Fruit fly (Drosophila melanogaster) whole organism, pupa: ENCODE results near the gene eff.

ENCODE experiments used
- CG10348 ChIP-seq: fragments of 200-800 bp; sonication (Bioruptor generic); IDR thresholded peaks from 2 replicates; pipeline ENCODE4 v1.3.6; 2022; ENCODE audit warnings: missing biosample characterization, missing genetic modification characterization
- CG12605 ChIP-seq: fragments of 200-800 bp; sonication (Bioruptor generic); IDR thresholded peaks from 2 replicates; pipeline ENCODE4 v1.3.6; 2022; ENCODE audit warnings: missing biosample characterization, missing genetic modification characterization
- CG13204 ChIP-seq: fragments of 200-800 bp; sonication (Bioruptor generic); optimal IDR thresholded peaks from 2 replicates; lab custom pipeline; 2018; ENCODE audit warnings: missing biosample characterization, mild to moderate bottlenecking, missing genetic modification characterization, moderate library complexity
- CG14655 ChIP-seq: fragments of 200-800 bp; sonication (Bioruptor generic); optimal IDR thresholded peaks from 3 replicates; lab custom pipeline; 2017; ENCODE audit warnings: mild to moderate bottlenecking, missing biosample characterization, missing genetic modification reagents, missing genetic modification characterization
- CG15710 ChIP-seq: fragments of 200-800 bp; sonication (Bioruptor generic); optimal IDR thresholded peaks from 2 replicates; lab custom pipeline; 2018; ENCODE audit warnings: missing biosample characterization, mild to moderate bottlenecking, missing genetic modification characterization, moderate library complexity
- CG17806 ChIP-seq: fragments of 200-800 bp; sonication (Bioruptor generic); optimal IDR thresholded peaks from 2 replicates; lab custom pipeline; 2018; ENCODE audit warnings: missing biosample characterization, mild to moderate bottlenecking, missing genetic modification characterization, moderate library complexity
- CG32121 ChIP-seq: fragments of 200-800 bp; sonication (Bioruptor generic); IDR thresholded peaks from 2 replicates; pipeline ENCODE4 v1.3.6; 2022; ENCODE audit warnings: missing biosample characterization, missing genetic modification characterization
- CG34367 ChIP-seq: fragments of 200-800 bp; sonication (Bioruptor generic); optimal IDR thresholded peaks from 2 replicates; lab custom pipeline; 2018; ENCODE audit warnings: missing biosample characterization, mild to moderate bottlenecking, missing genetic modification characterization
- CG4496 ChIP-seq: fragments of 200-800 bp; sonication (Bioruptor generic); IDR thresholded peaks from 3 replicates; pipeline ENCODE4 v1.3.6; 2022; ENCODE audit warnings: missing biosample characterization, missing genetic modification characterization
- CG8159 ChIP-seq: fragments of 200-800 bp; sonication (Bioruptor generic); optimal IDR thresholded peaks from 3 replicates; lab custom pipeline; 2018; ENCODE audit warnings: missing biosample characterization, mild to moderate bottlenecking, missing genetic modification characterization, moderate library complexity
- CG8301 ChIP-seq: fragments of 200-800 bp; sonication (Bioruptor generic); optimal IDR thresholded peaks from 2 replicates; lab custom pipeline; 2018; ENCODE audit warnings: missing biosample characterization, mild to moderate bottlenecking, missing genetic modification characterization
- CG9948 ChIP-seq: fragments of 200-800 bp; sonication (Bioruptor generic); optimal IDR thresholded peaks from 2 replicates; lab custom pipeline; 2018; ENCODE audit warnings: missing biosample characterization, mild to moderate bottlenecking, missing genetic modification characterization, moderate library complexity
- D1 ChIP-seq: fragments of 200-800 bp; sonication (Bioruptor generic); optimal IDR thresholded peaks from 2 replicates; lab custom pipeline; 2018; ENCODE audit warnings: missing biosample characterization, mild to moderate bottlenecking, missing genetic modification characterization, moderate library complexity
- EcR ChIP-seq: fragments of 200-800 bp; sonication (Bioruptor generic); optimal IDR thresholded peaks from 3 replicates; lab custom pipeline; 2019; ENCODE audit warnings: missing biosample characterization, missing genetic modification characterization, mild to moderate bottlenecking, moderate library complexity, missing genetic modification reagents
- Ets98B ChIP-seq: fragments of 200-800 bp; sonication (Bioruptor generic); IDR thresholded peaks from 2 replicates; pipeline ENCODE4 v1.3.6; 2022; ENCODE audit warnings: missing biosample characterization, missing genetic modification characterization
- Pif1A ChIP-seq: fragments of 200-800 bp; sonication (Bioruptor generic); optimal IDR thresholded peaks from 3 replicates; lab custom pipeline; 2016; ENCODE audit warnings: missing biosample characterization, missing genetic modification characterization
- Pif1B ChIP-seq: fragments of 200-800 bp; sonication (Bioruptor generic); optimal IDR thresholded peaks from 3 replicates; lab custom pipeline; 2016; ENCODE audit warnings: missing biosample characterization, missing genetic modification characterization
- Snoo ChIP-seq: fragments of 200-800 bp; sonication (Bioruptor generic); optimal IDR thresholded peaks from 3 replicates; lab custom pipeline; 2017; ENCODE audit warnings: missing biosample characterization, mild to moderate bottlenecking, missing genetic modification characterization, inconsistent platforms
- fd96Ca ChIP-seq: fragments of 200-800 bp; sonication (Bioruptor generic); IDR thresholded peaks from 3 replicates; pipeline ENCODE4 v1.3.6; 2022; ENCODE audit warnings: missing biosample characterization, missing genetic modification characterization
- gl ChIP-seq: fragments of 200-800 bp; sonication (Bioruptor generic); optimal IDR thresholded peaks from 2 replicates; lab custom pipeline; 2018; ENCODE audit warnings: missing biosample characterization, mild to moderate bottlenecking, missing genetic modification characterization
- rn ChIP-seq: fragments of 200-800 bp; sonication (Bioruptor generic); IDR thresholded peaks from 2 replicates; pipeline ENCODE4 v1.3.6; 2022; ENCODE audit warnings: missing biosample characterization, missing genetic modification characterization

eff gene

dm6 chr3R:14741192-14741915, at the start of gene eff, which contains the start of gene jvl:
Gene eff (minus strand): TSS chr3R:14741319.
Gene jvl (plus strand): TSS chr3R:14741582.
- TF ChIP-seq CG8159 (tag; lab: Kevin White, UChicago) (no peak), Ets98B (GFP tag; lab: Robert Waterston, UW) (peak; percentile 53), fd96Ca (peak; percentile 48; the same call in 1 of the 3 replicates), CG9948 (tag; lab: Kevin White, UChicago) (no peak), Pif1B (GFP tag; lab: Kevin White, UChicago) (peak; percentile 67), CG14655 (no peak), CG4496 (peak; percentile 69)

- TF ChIP-seq EcR (GFP tag; lab: Kevin White, UChicago) = no peak
- no peak for TF ChIP-seq CG34367 (tag; lab: Kevin White, UChicago)
- TF ChIP-seq Pif1B (GFP tag; lab: Kevin White, UChicago) = no peak
- TF ChIP-seq CG12605 (GFP tag; lab: Robert Waterston, UW) = no peak
- no peak for TF ChIP-seq gl
- no peak for TF ChIP-seq D1
- no peak for TF ChIP-seq CG4496
- TF ChIP-seq CG13204 (GFP tag; lab: Kevin White, UChicago) = no peak
- no peak for TF ChIP-seq rn
- no peak for TF ChIP-seq CG17806 (tag; lab: Kevin White, UChicago)
- TF ChIP-seq, all 21 proteins: peak for 0
These were observed 45.5 kb upstream of the eff start for dm6 chr3R:14786669-14787068.

dm6 chr3R:14785335-14785734, 44.2 kb upstream of the eff start:
- no peak for TF ChIP-seq rn
- TF ChIP-seq Ets98B (GFP tag; lab: Robert Waterston, UW) = no peak
- peak; percentile 16; the same call in 1 of the 3 replicates for TF ChIP-seq CG4496
- no peak for TF ChIP-seq CG8159 (tag; lab: Kevin White, UChicago)
- no peak for TF ChIP-seq CG9948 (tag; lab: Kevin White, UChicago)
- no peak for TF ChIP-seq fd96Ca
- no peak for TF ChIP-seq D1
- no peak for TF ChIP-seq CG12605 (GFP tag; lab: Robert Waterston, UW)
- TF ChIP-seq CG14655 = peak; percentile 48
- no peak for TF ChIP-seq Pif1B (GFP tag; lab: Kevin White, UChicago)
- TF ChIP-seq CG32121 (GFP tag; lab: Robert Waterston, UW) = no peak
- no peak for TF ChIP-seq CG10348 (GFP tag; lab: Robert Waterston, UW)
- no peak for TF ChIP-seq gl
- TF ChIP-seq CG8301 (tag; lab: Kevin White, UChicago) = peak; percentile 17
- TF ChIP-seq EcR (GFP tag; lab: Kevin White, UChicago) = no peak
- no peak for TF ChIP-seq Snoo

- TF ChIP-seq Pif1A (GFP tag; lab: Kevin White, UChicago) (no peak), EcR (GFP tag; lab: Kevin White, UChicago) (no peak), CG4496 (no peak), CG15710 (tag; lab: Kevin White, UChicago) (no peak), Pif1B (GFP tag; lab: Kevin White, UChicago) (no peak), Ets98B (GFP tag; lab: Robert Waterston, UW) (no peak), Snoo (no peak), rn (no peak), CG10348 (GFP tag; lab: Robert Waterston, UW) (no peak), CG12605 (GFP tag; lab: Robert Waterston, UW) (no peak)
These were observed 39.6 kb upstream of the eff start for dm6 chr3R:14780747-14781146.

- TF ChIP-seq CG14655 (peak; percentile 16), CG8301 (tag; lab: Kevin White, UChicago) (peak; percentile 20), Pif1B (GFP tag; lab: Kevin White, UChicago) (no peak), EcR (GFP tag; lab: Kevin White, UChicago) (no peak), CG4496 (no peak), CG17806 (tag; lab: Kevin White, UChicago) (no peak)
These were observed 38.7 kb upstream of the eff start for dm6 chr3R:14779733-14780278.

dm6 chr3R:14775395-14775794, 34.3 kb upstream of the eff start:
- TF ChIP-seq Snoo (peak; percentile 37), CG17806 (tag; lab: Kevin White, UChicago) (peak; percentile 33), gl (no peak), CG4496 (peak; percentile 78), CG15710 (tag; lab: Kevin White, UChicago) (peak; percentile 30), Pif1B (GFP tag; lab: Kevin White, UChicago) (peak; percentile 48), CG14655 (peak; percentile 68), Pif1A (GFP tag; lab: Kevin White, UChicago) (peak; percentile 67), CG12605 (GFP tag; lab: Robert Waterston, UW) (0 out of 2 replicates have a peak, but pooled peaks have one; percentile 23), CG8159 (tag; lab: Kevin White, UChicago) (peak; percentile 24), CG9948 (tag; lab: Kevin White, UChicago) (peak; percentile 56), EcR (GFP tag; lab: Kevin White, UChicago) (no peak), CG10348 (GFP tag; lab: Robert Waterston, UW) (no peak), CG8301 (tag; lab: Kevin White, UChicago) (peak; percentile 36), fd96Ca (no peak; the same call in 2 of the 3 replicates), Ets98B (GFP tag; lab: Robert Waterston, UW) (peak; percentile 62), CG13204 (GFP tag; lab: Kevin White, UChicago) (no peak), CG32121 (GFP tag; lab: Robert Waterston, UW) (peak; percentile 56), CG34367 (tag; lab: Kevin White, UChicago) (peak; percentile 10), D1 (no peak), rn (no peak)
